Worm (Caenorhabditis elegans): ENCODE data around the gene C25E10.8.

- TF ChIP-seq ama-1 (optimal IDR thresholded peaks at IDR 0.05) (no peak), npax-4 (tag; optimal IDR thresholded peaks at IDR 0.05) (no peak), pha-4 (tag; optimal IDR thresholded peaks at IDR 0.05) (no peak), rnt-1 (tag; optimal IDR thresholded peaks at IDR 0.05) (no peak), pha-2 (tag; optimal IDR thresholded peaks at IDR 0.05) (no peak), hlh-30 (tag; optimal IDR thresholded peaks at IDR 0.05; ENCODE audit: insufficient read depth) (no peak)
These were observed 18.2 kb downstream of the C25E10.8 start, which contains the start of gene srsx-34 for ce11 chrV:9035685-9036084.
